Fruit fly (Drosophila melanogaster) whole organism, adult: ENCODE measurements around the gene Jarid2.

ENCODE experiments used
- CG11617 ChIP-seq: fragments of 200-800 bp; sonication (Bioruptor generic); optimal IDR thresholded peaks from 2 replicates; lab custom pipeline; 2017; ENCODE audit warnings: mild to moderate bottlenecking, missing biosample characterization, missing genetic modification reagents, missing genetic modification characterization
- CG12768 ChIP-seq: fragments of 200-800 bp; sonication (Bioruptor generic); optimal IDR thresholded peaks from 2 replicates; lab custom pipeline; 2017; ENCODE audit warnings: missing biosample characterization, missing genetic modification characterization, mild to moderate bottlenecking, moderate library complexity, missing genetic modification reagents
- Clk ChIP-seq: fragments of 200-800 bp; sonication (Bioruptor generic); optimal IDR thresholded peaks from 2 replicates; lab custom pipeline; 2017; ENCODE audit warnings: missing biosample characterization, missing genetic modification characterization
- Crg-1 ChIP-seq: fragments of 200-800 bp; sonication (Bioruptor generic); optimal IDR thresholded peaks from 2 replicates; lab custom pipeline; 2016; ENCODE audit warnings: missing biosample characterization, missing genetic modification characterization
- Hr96 ChIP-seq: fragments of 200-800 bp; sonication (Bioruptor generic); optimal IDR thresholded peaks from 2 replicates; lab custom pipeline; 2016; ENCODE audit warnings: missing biosample characterization, missing genetic modification characterization
- bab1 ChIP-seq: fragments of 200-800 bp; sonication (Bioruptor generic); optimal IDR thresholded peaks from 3 replicates; lab custom pipeline; 2019; ENCODE audit warnings: missing biosample characterization, mild to moderate bottlenecking, missing genetic modification characterization, moderate library complexity
- cic ChIP-seq: fragments of 200-800 bp; sonication (Bioruptor generic); optimal IDR thresholded peaks from 2 replicates; lab custom pipeline; 2017; ENCODE audit warnings: missing biosample characterization, mild to moderate bottlenecking, missing genetic modification characterization, moderate library complexity
- kay ChIP-seq: fragments of 200-800 bp; sonication (Bioruptor generic); peaks from one replicate; lab custom pipeline; 2016; ENCODE audit warnings: missing biosample characterization, missing genetic modification characterization, borderline replicate concordance
- ovo ChIP-seq: fragments of 200-800 bp; sonication (Bioruptor generic); optimal IDR thresholded peaks from 2 replicates; lab custom pipeline; 2016; ENCODE audit warnings: missing biosample characterization, missing genetic modification characterization
- tj ChIP-seq: fragments of 200-800 bp; sonication (Bioruptor generic); optimal IDR thresholded peaks from 3 replicates; lab custom pipeline; 2017; ENCODE audit warnings: missing biosample characterization, mild to moderate bottlenecking, missing genetic modification characterization, moderate library complexity

DNA sequence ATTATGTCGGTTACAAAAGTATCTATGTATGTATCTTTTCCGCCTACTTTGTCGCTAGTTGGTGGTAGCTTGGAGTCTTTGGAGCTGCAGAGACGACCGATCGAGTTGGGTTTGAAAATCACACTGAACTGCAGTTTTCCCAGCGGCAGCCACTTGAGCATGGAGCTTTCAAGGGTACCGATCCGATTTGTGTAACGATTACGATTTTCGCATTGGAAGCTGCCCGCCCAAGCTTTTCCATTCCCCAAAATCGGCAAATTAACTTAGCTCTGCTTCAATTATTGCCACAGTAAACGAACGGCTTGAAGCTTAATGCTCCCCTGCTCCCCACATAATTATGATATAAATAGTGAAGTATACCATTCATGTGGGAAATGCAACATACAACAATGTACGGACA is 12.3 kb downstream of the Jarid2 start, which contains the start of gene CG32036:
- TF ChIP-seq CG12768 (no peak), Crg-1 (no peak), ovo (GFP tag; lab: Kevin White, UChicago) (no peak), Clk (no peak), bab1 (GFP tag; lab: Kevin White, UChicago) (no peak), tj (GFP tag; lab: Kevin White, UChicago) (no peak), cic (no peak), CG11617 (GFP tag; lab: Kevin White, UChicago) (no peak), kay (GFP tag; lab: Kevin White, UChicago) (no peak), Hr96 (no peak)
